Fruit fly (Drosophila melanogaster): ENCODE data around the gene brv3.

brv3 gene

DNA sequence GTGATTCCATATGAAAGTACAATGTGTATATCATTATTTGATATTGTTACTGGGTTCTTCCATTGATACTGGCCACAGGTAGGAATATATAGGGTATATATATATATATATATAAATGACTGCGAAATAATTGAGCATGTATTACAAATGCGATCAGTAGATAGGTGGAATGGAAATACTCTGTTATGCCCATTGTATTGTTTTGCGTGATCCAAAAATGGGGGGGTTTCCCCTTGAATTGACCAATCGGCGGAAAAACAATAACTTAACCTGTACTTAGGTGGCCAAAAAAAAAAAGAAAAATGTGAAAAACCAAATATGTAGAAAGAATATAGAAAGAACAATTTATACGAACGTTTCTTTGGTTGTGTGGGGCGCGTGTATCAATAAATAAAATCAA is 13.5 kb upstream of the brv3 start:
- TF ChIP-seq Rel (GFP tag; optimal IDR thresholded peaks at IDR 0.05) (no peak), Rel (tag; optimal IDR thresholded peaks at IDR 0.05) (peak; percentile 92), brk (GFP tag; optimal IDR thresholded peaks at IDR 0.05) (no peak), HLH106 (tag; optimal IDR thresholded peaks at IDR 0.05) (no peak), N (GFP tag; optimal IDR thresholded peaks at IDR 0.05) (no peak)

DNA sequence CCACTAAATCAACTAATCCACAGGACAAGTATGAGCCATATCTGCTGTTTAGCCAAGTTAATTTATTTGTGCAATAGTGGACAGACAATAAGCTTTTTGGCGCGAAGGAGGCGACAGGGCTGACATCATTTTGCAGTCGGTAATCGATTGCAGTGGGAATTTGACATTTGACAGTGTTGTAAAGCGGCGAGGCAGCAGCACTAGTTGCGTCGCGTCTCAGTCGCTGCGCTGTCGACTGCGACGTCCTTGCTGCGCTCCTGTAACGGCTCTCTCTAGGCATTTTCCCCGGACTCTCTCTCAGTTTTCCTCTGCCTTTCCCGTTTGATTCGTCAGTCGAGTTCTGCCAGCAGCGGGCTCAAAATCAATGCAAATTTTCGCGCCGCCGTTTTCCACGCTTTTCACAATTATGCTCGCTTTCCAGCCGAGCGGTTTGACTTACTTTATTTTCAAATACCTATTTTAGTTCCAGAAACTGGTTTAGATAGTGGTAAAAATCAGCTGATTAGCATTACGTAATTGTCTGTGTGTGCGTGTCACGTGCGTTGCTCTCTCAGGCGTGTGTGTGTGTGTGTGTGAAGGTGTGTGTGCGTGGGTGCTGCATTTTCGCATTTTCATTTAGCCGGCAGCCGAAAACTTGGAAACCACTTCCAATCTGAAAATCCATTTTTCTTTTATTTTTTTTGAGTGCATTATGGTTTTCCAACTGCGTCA is 12.6 kb upstream of the brv3 start:
- TF ChIP-seq tai (GFP tag; optimal IDR thresholded peaks at IDR 0.05) (no peak), Jra (GFP tag; optimal IDR thresholded peaks at IDR 0.05) (no peak), CG9705 (GFP tag; optimal IDR thresholded peaks at IDR 0.05) (no peak), N (GFP tag; optimal IDR thresholded peaks at IDR 0.05) (no peak)

dm6 chrX:2635953-2636715 is 11.8 kb upstream of the brv3 start:
- TF ChIP-seq fru (GFP tag; optimal IDR thresholded peaks at IDR 0.05) (peak; percentile 17), psq (GFP tag; optimal IDR thresholded peaks at IDR 0.05) (no peak)

DNA sequence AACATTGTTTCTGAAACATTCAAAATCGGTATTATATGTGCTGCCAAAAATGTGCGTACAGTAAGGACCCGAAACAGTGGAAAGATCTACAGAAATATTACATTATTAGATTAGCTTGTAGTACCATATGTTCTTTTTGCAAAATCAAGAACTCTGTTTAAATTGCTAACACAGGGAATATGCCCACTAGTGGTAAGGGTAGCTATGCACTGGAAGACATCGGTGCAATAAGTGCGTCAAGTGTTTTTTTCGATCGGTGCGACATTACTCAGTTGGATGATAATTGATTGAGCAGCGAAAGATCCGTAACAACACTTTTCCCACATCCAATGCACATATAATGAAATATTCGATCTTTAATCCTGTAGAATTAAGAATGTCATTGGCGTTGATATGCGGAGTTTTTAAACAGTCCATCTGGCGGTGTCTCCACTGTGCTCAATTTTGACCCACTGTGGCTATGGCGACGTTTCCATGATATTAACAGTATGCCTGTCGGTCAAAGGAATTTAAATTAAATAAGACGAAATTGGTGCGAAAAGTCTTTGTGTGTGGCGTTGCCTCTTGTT is 10.8 kb upstream of the brv3 start:
- TF ChIP-seq usp (GFP tag; optimal IDR thresholded peaks at IDR 0.05) (no peak), br (GFP tag; optimal IDR thresholded peaks at IDR 0.05) (peak; percentile 6), pan (optimal IDR thresholded peaks at IDR 0.05) (no peak), foxo (GFP tag; optimal IDR thresholded peaks at IDR 0.05) (peak in 1 of 2 experiments; percentile 27), ey (GFP tag; optimal IDR thresholded peaks at IDR 0.05) (peak; percentile 15), Vsx2 (GFP tag; optimal IDR thresholded peaks at IDR 0.05; ENCODE audit: partially characterized antibody) (no peak), jim (GFP tag; optimal IDR thresholded peaks at IDR 0.05) (no peak), woc (GFP tag; optimal IDR thresholded peaks at IDR 0.05) (peak; percentile 17), psq (GFP tag; optimal IDR thresholded peaks at IDR 0.05) (no peak), Mio (GFP tag; optimal IDR thresholded peaks at IDR 0.05) (no peak), Dif (GFP tag; optimal IDR thresholded peaks at IDR 0.05; ENCODE audit: partially characterized antibody) (no peak), rgr (GFP tag; optimal IDR thresholded peaks at IDR 0.05) (peak; percentile 34)

- TF ChIP-seq GATAd (GFP tag; optimal IDR thresholded peaks at IDR 0.05) (no peak), rgr (GFP tag; optimal IDR thresholded peaks at IDR 0.05) (no peak), Myc (optimal IDR thresholded peaks at IDR 0.05) (no peak), dmrt93B (GFP tag; optimal IDR thresholded peaks at IDR 0.05) (no peak), h (GFP tag; optimal IDR thresholded peaks at IDR 0.05) (peak; percentile 66), OdsH (GFP tag; optimal IDR thresholded peaks at IDR 0.05) (no peak), dl (GFP tag; optimal IDR thresholded peaks at IDR 0.05; ENCODE audit: insufficient read depth in 1 of 2, partially characterized antibody in 2 of 2) (no peak), CG9705 (GFP tag; optimal IDR thresholded peaks at IDR 0.05) (no peak), Jra (GFP tag; optimal IDR thresholded peaks at IDR 0.05) (no peak), foxo (GFP tag; optimal IDR thresholded peaks at IDR 0.05) (no peak), ey (GFP tag; optimal IDR thresholded peaks at IDR 0.05) (no peak), sage (GFP tag; optimal IDR thresholded peaks at IDR 0.05) (no peak), Dfd (GFP tag; optimal IDR thresholded peaks at IDR 0.05) (no peak), Hnf4 (GFP tag; optimal IDR thresholded peaks at IDR 0.05) (no peak), usp (GFP tag; optimal IDR thresholded peaks at IDR 0.05) (no peak), tai (GFP tag; optimal IDR thresholded peaks at IDR 0.05) (no peak), brk (GFP tag; optimal IDR thresholded peaks at IDR 0.05) (no peak), Abd-B (GFP tag; optimal IDR thresholded peaks at IDR 0.05) (no peak), Hr78 (GFP tag; optimal IDR thresholded peaks at IDR 0.05) (no peak), Dif (GFP tag; optimal IDR thresholded peaks at IDR 0.05; ENCODE audit: partially characterized antibody) (no peak), Rel (GFP tag; optimal IDR thresholded peaks at IDR 0.05) (no peak), Rel (tag; optimal IDR thresholded peaks at IDR 0.05) (peak; percentile 30), psq (GFP tag; optimal IDR thresholded peaks at IDR 0.05) (peak; percentile 64), fru (GFP tag; optimal IDR thresholded peaks at IDR 0.05) (no peak), lola (GFP tag; optimal IDR thresholded peaks at IDR 0.05) (no peak), HLH106 (tag; optimal IDR thresholded peaks at IDR 0.05) (no peak), br (GFP tag; optimal IDR thresholded peaks at IDR 0.05) (no peak), Vsx2 (GFP tag; optimal IDR thresholded peaks at IDR 0.05; ENCODE audit: partially characterized antibody) (no peak), Hr83 (GFP tag; optimal IDR thresholded peaks at IDR 0.05; ENCODE audit: poor library complexity, severe bottlenecking) (peak; percentile 22), sv (GFP tag; optimal IDR thresholded peaks at IDR 0.05) (no peak), N (GFP tag; optimal IDR thresholded peaks at IDR 0.05) (peak; percentile 74), woc (GFP tag; optimal IDR thresholded peaks at IDR 0.05) (no peak), Mio (GFP tag; optimal IDR thresholded peaks at IDR 0.05) (no peak)
These were observed 9.7 kb upstream of the brv3 start, which contains the start of gene sgg for dm6 chrX:2633847-2634776. sgg (plus strand) TSS chrX:2633952.

All from whole organism, wandering third instar larva.